Fruit fly (Drosophila melanogaster) Kc167 (cell line): ENCODE results near the gene Fas3.

ENCODE experiments used
- Sin3A ChIP-seq: fragments of >200 bp; optimal IDR thresholded peaks from 2 replicates; lab custom pipeline; 2018; ENCODE audit warnings: missing external identifiers
- insv ChIP-seq: fragments of >200 bp; optimal IDR thresholded peaks from 3 replicates; lab custom pipeline; 2018; ENCODE audit warnings: missing external identifiers

The Fas3 gene

DNA sequence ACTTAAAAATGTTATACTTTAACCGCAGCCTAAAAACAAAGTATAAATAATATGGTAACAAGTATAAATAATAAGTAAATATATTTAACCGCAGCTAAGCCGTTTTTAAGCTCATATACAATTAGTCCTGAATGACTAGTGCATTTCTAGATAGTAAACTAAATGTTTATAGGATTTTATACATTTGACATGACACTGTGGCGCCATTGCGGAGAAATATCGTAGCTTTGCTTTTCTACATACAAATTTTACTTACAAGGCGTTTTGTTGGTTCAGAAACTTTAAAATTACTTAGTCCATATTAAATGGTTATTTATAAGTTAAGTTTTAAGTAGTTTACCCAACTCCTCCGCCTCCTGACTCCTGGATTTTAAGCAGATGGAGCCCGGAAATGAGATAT lies 121.3 kb downstream of the Fas3 start:
- TF ChIP-seq Sin3A (lab: Kevin White, UChicago), result no peak
- no peak for TF ChIP-seq insv (lab: Kevin White, UChicago)
